In genomic region chr3R:31617801-31618200, dm6 we compare ENCODE assay signal across 4 fruit fly cellular contexts.
TF ChIP-seq lines count a peak whose summit lies in the region.

Gene pasha (plus strand): TSS chr3R:31617977.

- TF ChIP-seq CTCF in whole organism, embryonic (GFP tag; optimal IDR thresholded peaks at IDR 0.05; lab: Kevin White, UChicago): peak; percentile 65

TF ChIP-seq in whole organism, adult, 20 proteins besides CTCF, POLR2A, EP300 and RAD21:
- TF ChIP-seq Crg-1 (GFP tag; optimal IDR thresholded peaks at IDR 0.05; lab: Kevin White, UChicago) (no peak), bab1 (GFP tag; optimal IDR thresholded peaks at IDR 0.05; lab: Kevin White, UChicago) (peak; percentile 34)

TF ChIP-seq in whole organism, embryonic, 481 proteins besides CTCF, POLR2A, EP300 and RAD21:
- no peak for TF ChIP-seq CG7987 (GFP tag; optimal IDR thresholded peaks at IDR 0.05; lab: Kevin White, UChicago)
- peak; percentile 64 for TF ChIP-seq gfzf (GFP tag; optimal IDR thresholded peaks at IDR 0.05; lab: Kevin White, UChicago)
- TF ChIP-seq lbe (GFP tag; optimal IDR thresholded peaks at IDR 0.05; lab: Kevin White, UChicago): peak; percentile 3
- TF ChIP-seq rib (GFP tag; IDR thresholded peaks at IDR 0.05; lab: Robert Waterston, UW): no peak
- TF ChIP-seq Dll (GFP tag; IDR thresholded peaks at IDR 0.05; lab: Robert Waterston, UW; ENCODE audit: partially characterized antibody): 0 out of 4 replicates have a peak, but pooled peaks have one; percentile 20
- TF ChIP-seq CG9797 (GFP tag; optimal IDR thresholded peaks at IDR 0.05; lab: Kevin White, UChicago): peak; percentile 51
- TF ChIP-seq CG4617 (GFP tag; optimal IDR thresholded peaks at IDR 0.05; lab: Kevin White, UChicago; ENCODE audit: borderline replicate concordance): peak; percentile 80
- TF ChIP-seq wek (GFP tag; optimal IDR thresholded peaks at IDR 0.05; lab: Kevin White, UChicago): peak; percentile 86
- peak; percentile 84 for TF ChIP-seq MBD-R2 (GFP tag; IDR thresholded peaks at IDR 0.05; lab: Robert Waterston, UW)
- peak; percentile 41 for TF ChIP-seq Dp (GFP tag; optimal IDR thresholded peaks at IDR 0.05; lab: Kevin White, UChicago)
- no peak for TF ChIP-seq Xrp1 (GFP tag; IDR thresholded peaks at IDR 0.05; lab: Robert Waterston, UW)
- peak; percentile 19 for TF ChIP-seq MESR4 (GFP tag; optimal IDR thresholded peaks at IDR 0.05; lab: Kevin White, UChicago)
- TF ChIP-seq row (GFP tag; IDR thresholded peaks at IDR 0.05; lab: Robert Waterston, UW): peak; percentile 36; the same call in 2 of the 3 replicates
- no peak for TF ChIP-seq lov (optimal IDR thresholded peaks at IDR 0.05; lab: Kevin White, UChicago)
- TF ChIP-seq lov (GFP tag; IDR thresholded peaks at IDR 0.05; lab: Robert Waterston, UW): no peak
- TF ChIP-seq YL-1 (GFP tag; optimal IDR thresholded peaks at IDR 0.05; lab: Kevin White, UChicago): peak; percentile 53
- peak; percentile 12 for TF ChIP-seq CG15479 (GFP tag; optimal IDR thresholded peaks at IDR 0.05; lab: Kevin White, UChicago)
- no peak for TF ChIP-seq cg (GFP tag; optimal IDR thresholded peaks at IDR 0.05; lab: Kevin White, UChicago)
- peak; percentile 19 for TF ChIP-seq CG14710 (tag; optimal IDR thresholded peaks at IDR 0.05; lab: Kevin White, UChicago)
- TF ChIP-seq stwl (tag; optimal IDR thresholded peaks at IDR 0.05; lab: Kevin White, UChicago): peak; percentile 66
- peak; percentile 10 for TF ChIP-seq BEAF-32 (GFP tag; optimal IDR thresholded peaks at IDR 0.05; lab: Kevin White, UChicago)
- TF ChIP-seq CG10979 (tag; optimal IDR thresholded peaks at IDR 0.05; lab: Kevin White, UChicago): no peak
- peak; percentile 35 for TF ChIP-seq pzg (GFP tag; optimal IDR thresholded peaks at IDR 0.05; lab: Kevin White, UChicago)
- TF ChIP-seq E2f2 (GFP tag; IDR thresholded peaks at IDR 0.05; lab: Robert Waterston, UW): peak; percentile 65
- peak; percentile 9 for TF ChIP-seq CG2712 (tag; optimal IDR thresholded peaks at IDR 0.05; lab: Kevin White, UChicago)
- peak; percentile 1 for TF ChIP-seq CG12659 (GFP tag; optimal IDR thresholded peaks at IDR 0.05; lab: Kevin White, UChicago)
- peak; percentile 2 for TF ChIP-seq trem (tag; optimal IDR thresholded peaks at IDR 0.05; lab: Kevin White, UChicago)
- TF ChIP-seq vvl (GFP tag; IDR thresholded peaks at IDR 0.05; lab: Robert Waterston, UW): peak; percentile 70

TF ChIP-seq in whole organism, prepupa, 60 proteins besides CTCF, POLR2A, EP300 and RAD21:
- TF ChIP-seq dsx (GFP tag; optimal IDR thresholded peaks at IDR 0.05; lab: Kevin White, UChicago; ENCODE audit: poor library complexity, severe bottlenecking): peak; percentile 13
- no peak for TF ChIP-seq CG11902 (GFP tag; optimal IDR thresholded peaks at IDR 0.05; lab: Kevin White, UChicago)
- no peak for TF ChIP-seq CG6792 (GFP tag; optimal IDR thresholded peaks at IDR 0.05; lab: Kevin White, UChicago)
- TF ChIP-seq salr (GFP tag; optimal IDR thresholded peaks at IDR 0.05; lab: Kevin White, UChicago): no peak
- peak; percentile 44 for TF ChIP-seq fkh (GFP tag; optimal IDR thresholded peaks at IDR 0.05; lab: Kevin White, UChicago)

TF ChIP-seq in whole organism, wandering third instar larva, 38 proteins besides CTCF, POLR2A, EP300 and RAD21:
- TF ChIP-seq sage (GFP tag; optimal IDR thresholded peaks at IDR 0.05; lab: Kevin White, UChicago) (peak; percentile 4), OdsH (GFP tag; optimal IDR thresholded peaks at IDR 0.05; lab: Kevin White, UChicago) (no peak), Rel (GFP tag; optimal IDR thresholded peaks at IDR 0.05; lab: Kevin White, UChicago) (no peak), Rel (tag; optimal IDR thresholded peaks at IDR 0.05; lab: Kevin White, UChicago) (peak; percentile 38), usp (GFP tag; optimal IDR thresholded peaks at IDR 0.05; lab: Kevin White, UChicago) (no peak), Myc (optimal IDR thresholded peaks at IDR 0.05; lab: Kevin White, UChicago) (no peak)
